Worm (Caenorhabditis elegans) whole organism, mixed stage, embryonic: ENCODE results near the gene tbb-2.

ENCODE experiments used
- M03D4.4 ChIP-seq: sonication (generic microtip); optimal IDR thresholded peaks from 2 replicates; lab custom pipeline; 2017; ENCODE audit warnings: mild to moderate bottlenecking, missing genetic modification characterization, missing compliant biosample characterization
- bed-3 ChIP-seq: fragments of 200-800 bp; sonication (Bioruptor generic); optimal IDR thresholded peaks from 3 replicates; lab custom pipeline; 2018; ENCODE audit warnings: mild to moderate bottlenecking, missing genetic modification characterization, moderate library complexity, missing compliant biosample characterization
- blmp-1 ChIP-seq: fragments of 150-350 bp; optimal IDR thresholded peaks from 2 replicates; lab custom pipeline; 2014; ENCODE audit warnings: missing biosample characterization, missing genetic modification characterization
- ceh-43 ChIP-seq: fragments of 200-800 bp; sonication (Bioruptor generic); optimal IDR thresholded peaks from 2 replicates; lab custom pipeline; 2018; ENCODE audit warnings: mild to moderate bottlenecking, missing genetic modification characterization, moderate library complexity, missing compliant biosample characterization
- ceh-83 ChIP-seq: fragments of 200-800 bp; sonication (Bioruptor generic); optimal IDR thresholded peaks from 2 replicates; lab custom pipeline; 2018; ENCODE audit warnings: mild to moderate bottlenecking, missing genetic modification characterization, missing compliant biosample characterization
- ces-1 ChIP-seq: fragments of 150-350 bp; optimal IDR thresholded peaks from 2 replicates; lab custom pipeline; 2014; ENCODE audit warnings: missing biosample characterization, missing genetic modification reagents, missing genetic modification characterization
- cnd-1 ChIP-seq: fragments of 200-800 bp; sonication (Bioruptor generic); optimal IDR thresholded peaks from 2 replicates; lab custom pipeline; 2018; ENCODE audit warnings: mild to moderate bottlenecking, missing genetic modification characterization, missing compliant biosample characterization
- drap-1 ChIP-seq: fragments of 200-800 bp; sonication (Bioruptor generic); optimal IDR thresholded peaks from 3 replicates; lab custom pipeline; 2018; ENCODE audit warnings: mild to moderate bottlenecking, missing genetic modification characterization, missing compliant biosample characterization
- elt-1 ChIP-seq: sonication (generic microtip); optimal IDR thresholded peaks from 2 replicates; lab custom pipeline; 2017; ENCODE audit warnings: missing genetic modification characterization, mild to moderate bottlenecking, missing compliant biosample characterization, antibody characterized with exemption, moderate library complexity, borderline replicate concordance; ENCODE audit not compliant: insufficient read depth
- flh-1 ChIP-seq: fragments of 200-800 bp; sonication (Bioruptor generic); optimal IDR thresholded peaks from 2 replicates; lab custom pipeline; 2018; ENCODE audit warnings: mild to moderate bottlenecking, missing genetic modification characterization, moderate library complexity, missing compliant biosample characterization
- ham-2 ChIP-seq: fragments of 200-800 bp; sonication (Bioruptor generic); optimal IDR thresholded peaks from 2 replicates; lab custom pipeline; 2018; ENCODE audit warnings: mild to moderate bottlenecking, missing genetic modification characterization, missing compliant biosample characterization
- hlh-1 ChIP-seq: fragments of 150-350 bp; optimal IDR thresholded peaks from 2 replicates; lab custom pipeline; 2014; ENCODE audit warnings: missing biosample characterization, missing genetic modification reagents, missing genetic modification characterization
- lin-13 ChIP-seq: fragments of 150-350 bp; optimal IDR thresholded peaks from 2 replicates; lab custom pipeline; 2014; ENCODE audit warnings: missing biosample characterization, missing genetic modification characterization
- lin-32 ChIP-seq: fragments of 200-800 bp; sonication (Bioruptor generic); optimal IDR thresholded peaks from 2 replicates; lab custom pipeline; 2018; ENCODE audit warnings: mild to moderate bottlenecking, missing genetic modification characterization, missing compliant biosample characterization
- lsy-2 ChIP-seq: fragments of 150-350 bp; optimal IDR thresholded peaks from 2 replicates; lab custom pipeline; 2014; ENCODE audit warnings: missing biosample characterization, missing genetic modification characterization
- mep-1 ChIP-seq: fragments of 150-350 bp; optimal IDR thresholded peaks from 2 replicates; lab custom pipeline; 2017; ENCODE audit warnings: missing biosample characterization, missing genetic modification reagents, missing genetic modification characterization, inconsistent platforms
- mls-2 ChIP-seq: sonication (generic microtip); optimal IDR thresholded peaks from 2 replicates; lab custom pipeline; 2016; ENCODE audit warnings: mild to moderate bottlenecking, missing genetic modification characterization, moderate library complexity, missing compliant biosample characterization
- nhr-12 ChIP-seq: fragments of 150-350 bp; optimal IDR thresholded peaks from 2 replicates; lab custom pipeline; 2014; ENCODE audit warnings: missing biosample characterization, missing genetic modification characterization
- nhr-237 ChIP-seq: fragments of 150-350 bp; optimal IDR thresholded peaks from 2 replicates; lab custom pipeline; 2014; ENCODE audit warnings: missing biosample characterization, missing genetic modification characterization
- nhr-28 ChIP-seq: fragments of 150-350 bp; optimal IDR thresholded peaks from 2 replicates; lab custom pipeline; 2014; ENCODE audit warnings: missing biosample characterization, missing genetic modification characterization
- nhr-76 ChIP-seq: sonication (generic microtip); optimal IDR thresholded peaks from 2 replicates; lab custom pipeline; 2017; ENCODE audit warnings: missing biosample characterization, missing genetic modification characterization
- pha-4 ChIP-seq: fragments of 150-350 bp; optimal IDR thresholded peaks from 2 replicates; lab custom pipeline; 2018; ENCODE audit warnings: missing biosample characterization, missing genetic modification reagents, missing genetic modification characterization
- sem-2 ChIP-seq: fragments of 200-800 bp; sonication (Bioruptor generic); optimal IDR thresholded peaks from 2 replicates; lab custom pipeline; 2018; ENCODE audit warnings: mild to moderate bottlenecking, missing genetic modification characterization, missing compliant biosample characterization
- snpc-4 ChIP-seq: fragments of 150-350 bp; optimal IDR thresholded peaks from 2 replicates; lab custom pipeline; 2014; ENCODE audit warnings: missing biosample characterization, missing genetic modification characterization
- tbx-8 ChIP-seq: fragments of 200-800 bp; sonication (Bioruptor generic); optimal IDR thresholded peaks from 2 replicates; lab custom pipeline; 2018; ENCODE audit warnings: mild to moderate bottlenecking, missing genetic modification characterization, moderate library complexity, missing compliant biosample characterization
- unc-120 ChIP-seq: sonication (generic microtip); optimal IDR thresholded peaks from 2 replicates; lab custom pipeline; 2017; ENCODE audit warnings: missing genetic modification characterization, missing compliant biosample characterization; ENCODE audit not compliant: poor library complexity, severe bottlenecking
- unc-39 ChIP-seq: fragments of 150-350 bp; optimal IDR thresholded peaks from 2 replicates; lab custom pipeline; 2014; ENCODE audit warnings: missing biosample characterization, missing genetic modification characterization
- unc-62 ChIP-seq: fragments of 150-350 bp; optimal IDR thresholded peaks from 2 replicates; lab custom pipeline; 2014; ENCODE audit warnings: missing biosample characterization, missing genetic modification reagents, missing genetic modification characterization
- zip-8 ChIP-seq: fragments of 150-350 bp; optimal IDR thresholded peaks from 2 replicates; lab custom pipeline; 2014; ENCODE audit warnings: missing biosample characterization, missing genetic modification characterization

Gene tbb-2

DNA sequence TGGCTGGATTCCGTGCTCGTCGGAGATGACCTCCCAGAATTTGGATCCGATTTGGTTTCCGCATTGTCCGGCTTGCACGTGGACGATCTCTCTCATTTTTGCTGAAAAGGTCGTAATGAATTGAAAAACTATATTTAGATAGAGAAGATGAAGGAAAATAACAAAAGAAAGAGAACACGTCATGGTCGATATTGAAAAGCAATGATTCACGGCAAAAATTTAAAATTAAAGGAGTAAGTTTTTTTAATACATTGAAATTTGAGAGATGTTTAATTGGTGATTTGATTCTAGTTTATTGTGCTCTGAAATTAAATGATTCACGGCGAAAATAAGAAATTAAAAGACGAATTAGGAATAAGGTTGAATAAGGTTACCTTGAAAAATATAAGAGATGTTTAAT lies at the start of gene tbb-2:
tbb-2 (minus strand) TSS at position 101 of the 400 bp plus-strand sequence.
- TF ChIP-seq lin-32 (GFP tag; lab: Kevin White, UChicago) (no peak), unc-120 (tag; lab: Kevin White, UChicago) (no peak), tbx-8 (GFP tag; lab: Kevin White, UChicago) (no peak), mep-1 (no peak), lin-13 (tag; lab: Kevin White, UChicago) (no peak), blmp-1 (no peak), ces-1 (no peak), nhr-28 (no peak), nhr-76 (tag; lab: Kevin White, UChicago) (no peak), nhr-12 (tag; lab: Kevin White, UChicago) (no peak), ceh-83 (no peak), zip-8 (tag; lab: Kevin White, UChicago) (no peak), pha-4 (tag; lab: Kevin White, UChicago) (no peak)

DNA sequence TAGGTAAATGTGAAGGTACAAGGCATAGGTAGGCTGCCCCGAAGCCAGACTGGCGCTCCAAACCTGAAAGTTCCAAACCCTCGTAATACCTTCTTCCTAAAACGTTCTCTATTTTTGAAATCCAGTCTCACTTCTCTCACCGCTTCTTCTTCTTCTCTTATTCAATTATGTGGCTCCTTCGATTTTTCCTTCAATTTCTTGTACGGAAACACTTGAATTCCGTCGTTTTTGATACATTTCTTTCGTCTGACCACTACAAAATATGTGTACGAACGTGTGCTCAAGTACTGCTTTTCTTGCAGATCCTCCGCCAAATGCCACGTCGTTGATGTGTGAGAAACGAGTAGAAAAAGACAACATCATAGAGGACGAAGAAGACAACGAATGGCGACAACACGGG lies 48.9 kb upstream of the tbb-2 start, which contains the start of gene unc-79:
unc-79 (plus strand) TSS at position 301 of the 400 bp plus-strand sequence.
- TF ChIP-seq ces-1 (peak; percentile 23), bed-3 (GFP tag; lab: Kevin White, UChicago) (no peak)

DNA sequence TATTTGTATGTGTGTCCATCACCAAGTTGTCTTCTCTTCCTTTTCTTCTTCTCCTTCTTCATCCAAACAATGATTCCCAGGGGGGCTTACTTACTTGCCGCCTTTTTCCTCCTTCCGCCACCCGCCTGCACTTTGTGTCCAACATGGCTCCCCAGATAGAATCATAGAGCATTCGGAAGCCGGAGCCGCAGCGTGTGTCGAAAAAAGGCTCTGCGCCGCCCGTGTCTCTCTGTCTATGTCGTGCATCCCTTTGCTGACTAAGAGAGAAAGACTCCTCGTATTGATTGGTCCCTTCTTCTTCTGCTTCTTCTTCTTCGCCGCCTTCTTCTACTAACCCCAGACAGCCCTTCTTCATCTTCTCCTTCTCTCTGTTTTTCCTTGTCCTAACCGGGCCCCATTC lies 46.3 kb upstream of the tbb-2 start:
- TF ChIP-seq ces-1 = peak; percentile 70
- TF ChIP-seq elt-1 (tag; lab: Kevin White, UChicago) = no peak

DNA sequence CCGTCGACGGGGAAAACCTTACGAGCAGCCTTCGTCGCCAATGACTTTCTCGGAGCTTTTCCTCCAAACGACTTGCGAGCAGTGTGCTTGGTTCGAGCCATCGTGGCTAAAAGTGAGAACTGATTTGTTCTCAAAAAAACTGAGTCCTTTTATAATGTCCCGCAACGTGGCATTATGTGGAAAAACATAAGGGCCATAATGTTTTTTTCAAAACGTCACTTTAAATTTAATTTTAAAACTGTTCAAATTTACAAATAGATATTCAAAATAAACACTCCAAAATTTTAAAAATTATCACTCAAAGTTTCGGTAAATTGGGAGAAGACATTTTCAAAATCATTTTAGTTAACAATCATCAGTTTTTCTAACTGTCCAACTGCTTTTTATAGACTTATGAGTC lies 42.6 kb upstream of the tbb-2 start, which contains the start of gene his-70:
his-70 (minus strand) TSS at position 101 of the 400 bp plus-strand sequence.
- no peak for TF ChIP-seq unc-39
- TF ChIP-seq tbx-8 (GFP tag; lab: Kevin White, UChicago) = no peak
- TF ChIP-seq ces-1 = no peak
- no peak for TF ChIP-seq hlh-1 (tag; lab: Kevin White, UChicago)

DNA sequence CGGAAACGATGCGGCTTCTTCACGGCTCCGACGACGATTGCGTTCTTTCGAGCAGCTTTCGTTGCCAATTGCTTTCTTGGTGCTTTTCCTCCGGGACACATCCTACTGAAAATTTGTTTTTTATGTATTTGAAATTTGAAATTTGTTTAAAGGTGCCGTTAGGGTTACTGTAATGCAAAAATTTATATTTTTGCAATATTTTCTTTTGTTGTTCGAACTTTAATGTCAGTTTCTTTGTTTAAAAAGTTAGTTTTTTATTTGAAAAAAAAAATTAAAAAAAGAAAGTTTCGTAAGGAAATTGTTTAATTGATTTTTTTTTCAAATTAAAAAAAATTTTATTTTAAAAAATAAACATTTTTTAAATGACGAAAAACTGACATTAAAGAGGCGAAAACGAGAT lies 41.2 kb upstream of the tbb-2 start, which contains the start of gene his-69:
his-69 (minus strand) TSS at position 101 of the 400 bp plus-strand sequence.
- TF ChIP-seq unc-120 (tag; lab: Kevin White, UChicago) (no peak), flh-1 (GFP tag; lab: Kevin White, UChicago) (no peak), drap-1 (GFP tag; lab: Kevin White, UChicago) (no peak), sem-2 (GFP tag; lab: Kevin White, UChicago) (no peak), zip-8 (tag; lab: Kevin White, UChicago) (no peak), elt-1 (tag; lab: Kevin White, UChicago) (no peak), unc-39 (no peak), mep-1 (no peak), snpc-4 (tag; lab: Kevin White, UChicago) (no peak), lin-13 (tag; lab: Kevin White, UChicago) (no peak), hlh-1 (tag; lab: Kevin White, UChicago) (no peak), lin-32 (GFP tag; lab: Kevin White, UChicago) (no peak), ceh-83 (no peak)
- TF ChIP-seq, all 35 proteins: peak for 0

DNA sequence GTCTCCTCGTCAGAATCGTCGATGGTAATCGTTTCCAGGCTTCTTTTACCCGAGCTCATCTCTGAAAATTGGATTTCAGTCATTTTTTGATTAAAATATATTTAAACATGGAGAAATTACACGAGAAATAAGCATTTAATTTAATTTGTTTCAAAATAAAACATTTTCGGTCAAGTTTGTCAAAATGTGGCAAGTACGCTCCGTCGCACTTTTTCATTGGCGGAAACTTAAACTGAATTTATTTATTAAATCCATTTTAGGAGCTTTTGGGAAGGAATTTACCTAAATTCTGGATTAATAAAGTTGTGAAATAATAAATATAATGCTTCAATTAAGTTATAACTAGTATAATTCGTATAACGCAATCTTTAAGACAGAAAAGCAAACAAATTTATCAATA lies 40.5 kb upstream of the tbb-2 start, which contains the start of gene rcq-5:
rcq-5 (minus strand) TSS at position 83 of the 400 bp plus-strand sequence.
- TF ChIP-seq ces-1 (peak; percentile 76), mep-1 (peak; percentile 19), lsy-2 (tag; lab: Kevin White, UChicago) (peak; percentile 44), unc-120 (tag; lab: Kevin White, UChicago) (no peak), elt-1 (tag; lab: Kevin White, UChicago) (no peak)

DNA sequence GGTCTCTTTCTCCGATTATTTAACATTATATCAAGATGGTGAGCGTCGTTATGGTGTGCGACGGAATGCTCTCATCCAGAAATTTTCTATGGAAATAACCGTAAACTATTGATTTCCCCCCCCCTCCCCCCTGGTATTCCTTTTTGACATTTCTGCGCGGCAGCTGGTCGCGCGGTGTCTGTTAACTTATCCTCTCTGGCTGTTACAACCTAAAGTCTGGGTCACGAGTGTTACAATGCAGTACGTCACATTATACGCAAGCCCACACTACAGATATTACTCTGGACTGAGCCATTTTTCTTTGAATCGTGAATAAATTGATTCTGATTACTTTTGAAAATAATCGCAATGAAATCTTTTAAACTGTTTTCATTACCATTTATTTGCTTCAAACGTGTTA lies 31.7 kb upstream of the tbb-2 start:
- TF ChIP-seq blmp-1 (no peak), M03D4.4 (tag; lab: Kevin White, UChicago) (no peak), hlh-1 (tag; lab: Kevin White, UChicago) (peak; percentile 96), nhr-237 (tag; lab: Kevin White, UChicago) (no peak)

DNA sequence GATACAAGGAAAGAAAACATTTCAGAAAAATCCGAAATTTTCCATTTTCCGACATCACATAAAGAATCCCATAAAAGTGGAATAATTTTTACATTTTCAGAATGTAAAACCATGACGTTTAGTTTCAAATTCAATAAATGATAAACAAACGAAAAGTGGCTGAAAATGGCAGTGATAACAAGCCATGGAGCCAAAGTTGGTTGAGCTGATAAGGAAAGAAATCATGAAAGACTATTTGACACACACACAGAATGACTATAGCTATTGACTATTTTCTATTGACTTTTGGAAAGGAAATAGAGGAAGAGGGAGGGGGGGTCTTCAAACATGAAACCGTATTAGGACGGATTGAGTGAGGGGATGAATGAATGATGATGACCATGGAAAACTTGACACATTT lies 22.3 kb upstream of the tbb-2 start:
- TF ChIP-seq ceh-43 (no peak), nhr-28 (no peak), tbx-8 (GFP tag; lab: Kevin White, UChicago) (no peak), ces-1 (no peak), elt-1 (tag; lab: Kevin White, UChicago) (no peak), unc-62 (no peak), snpc-4 (tag; lab: Kevin White, UChicago) (no peak), ham-2 (GFP tag; lab: Kevin White, UChicago) (no peak), nhr-76 (tag; lab: Kevin White, UChicago) (no peak), lin-13 (tag; lab: Kevin White, UChicago) (no peak), lin-32 (GFP tag; lab: Kevin White, UChicago) (no peak), mls-2 (tag; lab: Kevin White, UChicago) (no peak), pha-4 (tag; lab: Kevin White, UChicago) (no peak), flh-1 (GFP tag; lab: Kevin White, UChicago) (no peak), cnd-1 (tag; lab: Kevin White, UChicago) (no peak), unc-39 (no peak), mep-1 (no peak)
